Fruit fly (Drosophila melanogaster) whole organism, embryonic: ENCODE results near the gene nod.
A peak's percentile ranks its signal among the peaks of the same experiment; 100 is the strongest.

Experiments used
- BEAF-32 ChIP-seq: fragments of 200-800 bp; sonication (Bioruptor generic); optimal IDR thresholded peaks from 3 replicates; lab custom pipeline; 2017; ENCODE audit warnings: missing biosample characterization, missing genetic modification characterization, mild to moderate bottlenecking, moderate library complexity, missing genetic modification reagents
- Bgb ChIP-seq: fragments of 200-800 bp; sonication (Bioruptor generic); IDR thresholded peaks from 2 replicates; pipeline ENCODE4 v1.3.6; 2022; ENCODE audit warnings: missing biosample characterization, missing genetic modification characterization; ENCODE audit not compliant: partially characterized antibody
- C15 ChIP-seq: fragments of 200-800 bp; sonication (Bioruptor generic); IDR thresholded peaks from 3 replicates; pipeline ENCODE4 v1.3.6; 2022; ENCODE audit warnings: missing biosample characterization, missing genetic modification characterization
- CG10431 ChIP-seq: fragments of 200-800 bp; sonication (Bioruptor generic); optimal IDR thresholded peaks from 3 replicates; lab custom pipeline; 2018; ENCODE audit warnings: missing biosample characterization, mild to moderate bottlenecking, missing genetic modification characterization
- CG10979 ChIP-seq: fragments of 200-800 bp; sonication (Bioruptor generic); optimal IDR thresholded peaks from 2 replicates; lab custom pipeline; 2018; ENCODE audit warnings: missing biosample characterization, mild to moderate bottlenecking, missing genetic modification characterization, moderate library complexity
- CG12219 ChIP-seq: fragments of 200-800 bp; sonication (Bioruptor generic); optimal IDR thresholded peaks from 3 replicates; lab custom pipeline; 2018; ENCODE audit warnings: missing biosample characterization, mild to moderate bottlenecking, missing genetic modification characterization
- CG13123 ChIP-seq: fragments of 200-800 bp; sonication (Bioruptor generic); optimal IDR thresholded peaks from 2 replicates; lab custom pipeline; 2016; ENCODE audit warnings: missing biosample characterization, missing genetic modification characterization
- CG13624 ChIP-seq: fragments of 200-800 bp; sonication (Bioruptor generic); optimal IDR thresholded peaks from 2 replicates; lab custom pipeline; 2016; ENCODE audit warnings: missing biosample characterization, missing genetic modification characterization
- CG14860 ChIP-seq: fragments of 200-800 bp; sonication (Bioruptor generic); IDR thresholded peaks from 3 replicates; pipeline ENCODE4 v1.3.6; 2022; ENCODE audit warnings: missing biosample characterization, missing genetic modification characterization; ENCODE audit not compliant: partially characterized antibody
- CG15514 ChIP-seq: fragments of 200-800 bp; sonication (Bioruptor generic); optimal IDR thresholded peaks from 3 replicates; lab custom pipeline; 2017; ENCODE audit warnings: missing biosample characterization, missing genetic modification characterization, mild to moderate bottlenecking, moderate library complexity, missing genetic modification reagents
- CG15696 ChIP-seq: fragments of 200-800 bp; sonication (Bioruptor generic); optimal IDR thresholded peaks from 2 replicates; lab custom pipeline; 2019; ENCODE audit warnings: missing biosample characterization, mild to moderate bottlenecking, missing genetic modification characterization, moderate library complexity
- CG17186 ChIP-seq: fragments of 200-800 bp; sonication (Bioruptor generic); optimal IDR thresholded peaks from 3 replicates; lab custom pipeline; 2017; ENCODE audit warnings: missing biosample characterization, missing genetic modification reagents, missing genetic modification characterization
- CG2129 ChIP-seq: fragments of 200-800 bp; sonication (Bioruptor generic); IDR thresholded peaks from 2 replicates; pipeline ENCODE4 v1.3.6; 2022; ENCODE audit warnings: missing biosample characterization, missing genetic modification characterization; ENCODE audit not compliant: partially characterized antibody
- CG33557 ChIP-seq: fragments of 200-800 bp; sonication (Bioruptor generic); optimal IDR thresholded peaks from 2 replicates; lab custom pipeline; 2019; ENCODE audit warnings: missing biosample characterization, mild to moderate bottlenecking, missing genetic modification characterization, moderate library complexity
- CG34224 ChIP-seq: fragments of 200-800 bp; sonication (Bioruptor generic); IDR thresholded peaks from 3 replicates; pipeline ENCODE4 v1.3.6; 2022; ENCODE audit warnings: missing biosample characterization, missing genetic modification characterization; ENCODE audit not compliant: partially characterized antibody
- CG4854 ChIP-seq: fragments of 200-800 bp; sonication (Bioruptor generic); optimal IDR thresholded peaks from 2 replicates; lab custom pipeline; 2016; ENCODE audit warnings: missing biosample characterization, missing genetic modification characterization, inconsistent platforms
- CG8765 ChIP-seq: fragments of 200-800 bp; sonication (Bioruptor generic); IDR thresholded peaks from 2 replicates; pipeline ENCODE4 v1.3.6; 2022; ENCODE audit warnings: missing biosample characterization, missing genetic modification characterization
- Doc2 ChIP-seq: fragments of 200-800 bp; sonication (Bioruptor generic); IDR thresholded peaks from 2 replicates; pipeline ENCODE4 v1.3.6; 2022; ENCODE audit warnings: missing biosample characterization, missing genetic modification characterization
- Doc3 ChIP-seq: fragments of 200-800 bp; sonication (Bioruptor generic); IDR thresholded peaks from 3 replicates; pipeline ENCODE4 v1.3.6; 2022; ENCODE audit warnings: missing biosample characterization, missing genetic modification characterization; ENCODE audit not compliant: partially characterized antibody
- Dp ChIP-seq: fragments of 200-800 bp; sonication (Bioruptor generic); optimal IDR thresholded peaks from 2 replicates; lab custom pipeline; 2018; ENCODE audit warnings: missing biosample characterization, mild to moderate bottlenecking, missing genetic modification characterization, moderate library complexity
- Dref ChIP-seq: fragments of 200-800 bp; sonication (Bioruptor generic); IDR thresholded peaks from 2 replicates; pipeline ENCODE4 v1.3.6; 2022; ENCODE audit warnings: missing biosample characterization, missing genetic modification characterization
- Drgx ChIP-seq: fragments of 200-800 bp; sonication (Bioruptor generic); IDR thresholded peaks from 2 replicates; pipeline ENCODE4 v1.3.6; 2022; ENCODE audit warnings: missing biosample characterization, missing genetic modification characterization
- Fer2 ChIP-seq: fragments of 200-800 bp; sonication (Bioruptor generic); optimal IDR thresholded peaks from 2 replicates; lab custom pipeline; 2018; ENCODE audit warnings: missing biosample characterization, mild to moderate bottlenecking, missing genetic modification characterization, moderate library complexity
- HLH4C ChIP-seq: fragments of 200-800 bp; sonication (Bioruptor generic); IDR thresholded peaks from 3 replicates; pipeline ENCODE4 v1.3.6; 2022; ENCODE audit warnings: missing biosample characterization, missing genetic modification characterization; ENCODE audit not compliant: partially characterized antibody
- Hr3 ChIP-seq: fragments of 200-800 bp; sonication (Bioruptor generic); optimal IDR thresholded peaks from 3 replicates; lab custom pipeline; 2016; ENCODE audit warnings: missing biosample characterization, missing genetic modification characterization
- MESR4 ChIP-seq: fragments of 200-800 bp; sonication (Bioruptor generic); optimal IDR thresholded peaks from 2 replicates; lab custom pipeline; 2018; ENCODE audit warnings: missing biosample characterization, mild to moderate bottlenecking, missing genetic modification characterization, moderate library complexity
- Nf-YC ChIP-seq: fragments of 200-800 bp; optimal IDR thresholded peaks from 3 replicates; lab custom pipeline; 2019; ENCODE audit warnings: missing biosample characterization, mild to moderate bottlenecking, missing genetic modification characterization, moderate library complexity
- PHDP ChIP-seq: fragments of 200-800 bp; sonication (Bioruptor generic); optimal IDR thresholded peaks from 3 replicates; lab custom pipeline; 2018; ENCODE audit warnings: missing biosample characterization, mild to moderate bottlenecking, missing genetic modification characterization, moderate library complexity
- Usf ChIP-seq: fragments of 200-800 bp; sonication (Bioruptor generic); optimal IDR thresholded peaks from 2 replicates; lab custom pipeline; 2017; ENCODE audit warnings: missing genotype, missing biosample characterization, missing genetic modification characterization
- Xbp1 ChIP-seq: fragments of 200-800 bp; sonication (Bioruptor generic); optimal IDR thresholded peaks from 3 replicates; lab custom pipeline; 2016; ENCODE audit warnings: missing biosample characterization, mild to moderate bottlenecking, missing genetic modification characterization
- ab ChIP-seq: fragments of 200-800 bp; sonication (Bioruptor generic); optimal IDR thresholded peaks from 2 replicates; lab custom pipeline; 2016; ENCODE audit warnings: missing biosample characterization, missing genetic modification characterization
- abd-A ChIP-seq: fragments of 200-800 bp; sonication (Bioruptor generic); optimal IDR thresholded peaks from 3 replicates; lab custom pipeline; 2019; ENCODE audit warnings: missing biosample characterization, mild to moderate bottlenecking, missing genetic modification characterization, moderate library complexity
- bbx ChIP-seq: fragments of 200-800 bp; sonication (Bioruptor generic); IDR thresholded peaks from 2 replicates; pipeline ENCODE4 v1.3.6; 2022; ENCODE audit warnings: missing biosample characterization, missing genetic modification characterization; ENCODE audit not compliant: partially characterized antibody
- eyg ChIP-seq: fragments of 200-800 bp; sonication (Bioruptor generic); optimal IDR thresholded peaks from 3 replicates; lab custom pipeline; 2016; ENCODE audit warnings: missing biosample characterization, missing genetic modification characterization
- mld ChIP-seq: fragments of 200-800 bp; sonication (Bioruptor generic); IDR thresholded peaks from 3 replicates; pipeline ENCODE4 v1.3.6; 2022; ENCODE audit warnings: missing biosample characterization, missing genetic modification characterization; ENCODE audit not compliant: partially characterized antibody
- nerfin-2 ChIP-seq: fragments of 200-800 bp; sonication (Bioruptor generic); IDR thresholded peaks from 2 replicates; pipeline ENCODE4 v1.3.6; 2022; ENCODE audit warnings: missing biosample characterization, missing genetic modification characterization; ENCODE audit not compliant: partially characterized antibody
- nom ChIP-seq: fragments of 200-800 bp; sonication (Bioruptor generic); optimal IDR thresholded peaks from 2 replicates; lab custom pipeline; 2017; ENCODE audit warnings: missing biosample characterization, missing genetic modification characterization, mild to moderate bottlenecking, moderate library complexity, missing genetic modification reagents
- p53 ChIP-seq: fragments of 200-800 bp; sonication (Bioruptor generic); optimal IDR thresholded peaks from 2 replicates; lab custom pipeline; 2016; ENCODE audit warnings: missing biosample characterization, missing genetic modification characterization
- ranshi ChIP-seq: fragments of 200-800 bp; sonication (Bioruptor generic); IDR thresholded peaks from 2 replicates; pipeline ENCODE4 v1.3.6; 2022; ENCODE audit warnings: missing biosample characterization, missing genetic modification characterization
- shn ChIP-seq: fragments of 200-800 bp; sonication (Bioruptor generic); optimal IDR thresholded peaks from 3 replicates; lab custom pipeline; 2016; ENCODE audit warnings: missing biosample characterization, missing genetic modification characterization
- slp2 ChIP-seq: fragments of 200-800 bp; sonication (Bioruptor generic); optimal IDR thresholded peaks from 2 replicates; lab custom pipeline; 2016; ENCODE audit warnings: missing biosample characterization, missing genetic modification characterization
- stwl ChIP-seq: fragments of 200-800 bp; sonication (Bioruptor generic); optimal IDR thresholded peaks from 3 replicates; lab custom pipeline; 2018; ENCODE audit warnings: missing biosample characterization, mild to moderate bottlenecking, missing genetic modification characterization, moderate library complexity
- tin ChIP-seq: fragments of 200-800 bp; sonication (Bioruptor generic); optimal IDR thresholded peaks from 3 replicates; lab custom pipeline; 2016; ENCODE audit warnings: missing biosample characterization, missing genetic modification characterization
- tx ChIP-seq: fragments of 200-800 bp; sonication (Bioruptor generic); optimal IDR thresholded peaks from 2 replicates; lab custom pipeline; 2016; ENCODE audit warnings: missing biosample characterization, missing genetic modification characterization
- unc-4 ChIP-seq: fragments of 200-800 bp; sonication (Bioruptor generic); IDR thresholded peaks from 2 replicates; pipeline ENCODE4 v1.3.6; 2022; ENCODE audit warnings: missing biosample characterization, missing genetic modification characterization; ENCODE audit not compliant: partially characterized antibody
- zen ChIP-seq: fragments of 200-800 bp; sonication (Bioruptor generic); optimal IDR thresholded peaks from 3 replicates; lab custom pipeline; 2018; ENCODE audit warnings: missing biosample characterization, mild to moderate bottlenecking, missing genetic modification characterization, moderate library complexity
- zen2 ChIP-seq: fragments of 200-800 bp; sonication (Bioruptor generic); IDR thresholded peaks from 3 replicates; pipeline ENCODE4 v1.3.6; 2022; ENCODE audit warnings: missing biosample characterization, missing genetic modification characterization; ENCODE audit not compliant: partially characterized antibody

Gene nod

DNA sequence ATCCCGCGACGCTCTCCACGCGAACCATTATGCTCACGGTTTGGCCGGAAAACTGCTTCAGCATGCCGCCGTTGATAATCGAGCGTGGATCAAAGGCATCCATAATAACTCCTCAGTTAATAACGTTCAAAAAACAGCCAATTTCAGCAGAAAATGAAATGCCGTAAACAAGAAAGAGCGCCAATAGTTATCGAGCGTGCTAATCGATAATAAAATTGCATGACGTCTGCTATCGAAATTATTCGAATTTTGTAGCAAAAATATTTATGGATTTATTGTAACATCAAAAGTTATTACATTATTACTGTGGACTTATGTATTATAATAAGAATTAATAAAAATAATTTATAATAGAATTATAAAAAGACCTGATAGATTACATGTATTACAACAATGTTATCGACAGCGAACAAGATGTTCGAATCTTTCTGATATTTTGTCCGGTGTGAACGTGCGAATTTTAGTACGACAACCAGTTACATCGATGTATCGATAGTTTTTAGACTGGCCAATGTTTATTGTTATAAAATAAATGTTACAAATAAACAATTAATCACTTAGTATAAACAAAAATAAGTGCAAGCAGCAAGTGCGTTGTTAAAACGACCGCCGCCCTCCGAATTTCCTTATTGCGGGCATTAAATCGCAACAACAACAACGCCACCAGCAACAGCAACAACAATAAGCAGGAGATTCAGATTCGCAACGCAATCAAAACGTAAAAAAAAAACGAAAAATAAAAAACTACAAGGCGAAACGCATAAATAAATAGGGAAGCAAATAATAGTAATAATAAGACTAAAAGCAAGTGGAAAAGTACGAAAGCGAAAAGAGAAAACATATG is 35.3 kb downstream of the nod start, which contains the start of the genes RPA3 and Met (continued):
- no peak for TF ChIP-seq CG33557 (GFP tag; lab: Kevin White, UChicago)
- TF ChIP-seq Doc2 (GFP tag; lab: Robert Waterston, UW): no peak
- peak; percentile 64 for TF ChIP-seq Dp
- no peak for TF ChIP-seq Fer2 (tag; lab: Kevin White, UChicago)
- peak; percentile 65; the same call in 2 of the 3 replicates for TF ChIP-seq CG34224 (GFP tag; lab: Robert Waterston, UW)
- TF ChIP-seq PHDP: peak; percentile 6
- TF ChIP-seq slp2 (GFP tag; lab: Kevin White, UChicago): no peak
- TF ChIP-seq unc-4 (GFP tag; lab: Robert Waterston, UW): peak; percentile 74
- no peak for TF ChIP-seq CG4854 (GFP tag; lab: Kevin White, UChicago)
- TF ChIP-seq CG14860 (GFP tag; lab: Robert Waterston, UW): peak; percentile 82
- no peak for TF ChIP-seq eyg (GFP tag; lab: Kevin White, UChicago)
- TF ChIP-seq Doc3 (GFP tag; lab: Robert Waterston, UW): peak; percentile 59
- TF ChIP-seq CG10431 (GFP tag; lab: Kevin White, UChicago): no peak
- TF ChIP-seq C15 (GFP tag; lab: Robert Waterston, UW): no peak
- TF ChIP-seq MESR4 (GFP tag; lab: Kevin White, UChicago): peak; percentile 64
- no peak for TF ChIP-seq p53 (GFP tag; lab: Kevin White, UChicago)
- TF ChIP-seq ranshi (GFP tag; lab: Robert Waterston, UW): no peak
- TF ChIP-seq Xbp1 (GFP tag; lab: Kevin White, UChicago): no peak
- TF ChIP-seq zen2 (GFP tag; lab: Robert Waterston, UW): peak; percentile 24; the same call in 1 of the 3 replicates
- no peak for TF ChIP-seq CG13123 (GFP tag; lab: Kevin White, UChicago)
- no peak for TF ChIP-seq ab (GFP tag; lab: Kevin White, UChicago)
- TF ChIP-seq CG2129 (GFP tag; lab: Robert Waterston, UW): peak; percentile 42
- no peak for TF ChIP-seq CG12219
- peak; percentile 56 for TF ChIP-seq stwl (tag; lab: Kevin White, UChicago)
- TF ChIP-seq tx: no peak
- peak; percentile 61; the same call in 1 of the 3 replicates for TF ChIP-seq mld (GFP tag; lab: Robert Waterston, UW)
- TF ChIP-seq bbx (GFP tag; lab: Robert Waterston, UW): peak; percentile 76
- peak; percentile 14 for TF ChIP-seq Nf-YC
- no peak for TF ChIP-seq CG8765
- no peak for TF ChIP-seq CG17186 (GFP tag; lab: Kevin White, UChicago)
- TF ChIP-seq nerfin-2: peak; percentile 68; the same call in 1 of the 2 replicates
- TF ChIP-seq CG10979 (tag; lab: Kevin White, UChicago): no peak
- TF ChIP-seq Usf: no peak
- TF ChIP-seq HLH4C (GFP tag; lab: Robert Waterston, UW): peak; percentile 61; the same call in 1 of the 3 replicates
- no peak for TF ChIP-seq Hr3 (GFP tag; lab: Kevin White, UChicago)
- TF ChIP-seq zen (tag; lab: Kevin White, UChicago): no peak
- peak; percentile 72 for TF ChIP-seq BEAF-32
- TF ChIP-seq abd-A (tag; lab: Kevin White, UChicago): no peak
- no peak for TF ChIP-seq tin (GFP tag; lab: Kevin White, UChicago)
- TF ChIP-seq CG13624 (GFP tag; lab: Kevin White, UChicago): peak; percentile 22
- TF ChIP-seq CG15514: peak; percentile 51
- TF ChIP-seq Drgx (GFP tag; lab: Robert Waterston, UW): no peak
- TF ChIP-seq Bgb (GFP tag; lab: Robert Waterston, UW): peak; percentile 76
- peak; percentile 72 for TF ChIP-seq Dref (GFP tag; lab: Robert Waterston, UW)
- TF ChIP-seq shn (GFP tag; lab: Kevin White, UChicago): no peak
- TF ChIP-seq nom: no peak
- TF ChIP-seq CG15696: no peak
